Fruit fly (Drosophila melanogaster) whole organism, wandering third instar larva: ENCODE measurements around the gene CG9921.

ENCODE experiments used
- Abd-B ChIP-seq: fragments of >200 bp; optimal IDR thresholded peaks from 2 replicates; lab custom pipeline; 2017; ENCODE audit warnings: missing biosample characterization, missing genetic modification characterization
- CG32264 ChIP-seq: fragments of 200-800 bp; sonication (Bioruptor generic); optimal IDR thresholded peaks from 2 replicates; lab custom pipeline; 2016; ENCODE audit warnings: missing biosample characterization, missing genetic modification characterization
- CG9705 ChIP-seq: fragments of 200-800 bp; sonication (Bioruptor generic); optimal IDR thresholded peaks from 2 replicates; lab custom pipeline; 2018; ENCODE audit warnings: missing biosample characterization, mild to moderate bottlenecking, missing genetic modification characterization
- CrebA ChIP-seq: fragments of 200-800 bp; sonication (Bioruptor generic); optimal IDR thresholded peaks from 2 replicates; lab custom pipeline; 2016; ENCODE audit warnings: missing biosample characterization, mild to moderate bottlenecking, missing genetic modification characterization, borderline replicate concordance
- Dfd ChIP-seq: fragments of >200 bp; optimal IDR thresholded peaks from 2 replicates; lab custom pipeline; 2017; ENCODE audit warnings: missing biosample characterization, missing genetic modification characterization
- Dif ChIP-seq: fragments of 200-275, 200-300 bp; sonication (Bioruptor generic); optimal IDR thresholded peaks from 2 replicates; lab custom pipeline; 2018; ENCODE audit warnings: missing biosample characterization, missing genetic modification characterization; ENCODE audit not compliant: partially characterized antibody
- GATAd ChIP-seq: sonication (Bioruptor generic); optimal IDR thresholded peaks from 2 replicates; lab custom pipeline; 2016; ENCODE audit warnings: missing biosample characterization, missing genetic modification characterization
- HLH106 ChIP-seq: fragments of 200-800 bp; optimal IDR thresholded peaks from 3 replicates; lab custom pipeline; 2019; ENCODE audit warnings: missing biosample characterization, mild to moderate bottlenecking, missing genetic modification characterization, moderate library complexity
- Hnf4 ChIP-seq: fragments of 200-800 bp; sonication (Bioruptor generic); optimal IDR thresholded peaks from 2 replicates; lab custom pipeline; 2016; ENCODE audit warnings: missing biosample characterization, mild to moderate bottlenecking, missing genetic modification characterization
- Hr78 ChIP-seq: fragments of >200 bp; optimal IDR thresholded peaks from 2 replicates; lab custom pipeline; 2017; ENCODE audit warnings: missing biosample characterization, missing genetic modification characterization
- Hr83 ChIP-seq: fragments of 200-300 bp; sonication (Bioruptor generic); optimal IDR thresholded peaks from 2 replicates; lab custom pipeline; 2016; ENCODE audit warnings: missing biosample characterization, mild to moderate bottlenecking, missing genetic modification characterization, moderate library complexity; ENCODE audit not compliant: poor library complexity, severe bottlenecking
- Jra ChIP-seq: sonication (Bioruptor generic); optimal IDR thresholded peaks from 2 replicates; lab custom pipeline; 2016; ENCODE audit warnings: missing biosample characterization, missing genetic modification characterization
- Mio ChIP-seq: sonication (Bioruptor generic); optimal IDR thresholded peaks from 2 replicates; lab custom pipeline; 2016; ENCODE audit warnings: missing biosample characterization, missing genetic modification characterization
- Myc ChIP-seq: fragments of >200 bp; optimal IDR thresholded peaks from 2 replicates; lab custom pipeline; 2017
- N ChIP-seq: fragments of >200 bp; optimal IDR thresholded peaks from 2 replicates; lab custom pipeline; 2018; ENCODE audit warnings: missing biosample characterization, missing external identifiers, missing genetic modification characterization
- OdsH ChIP-seq: fragments of 200-800 bp; sonication (Bioruptor generic); optimal IDR thresholded peaks from 2 replicates; lab custom pipeline; 2016; ENCODE audit warnings: missing biosample characterization, mild to moderate bottlenecking, missing genetic modification characterization
- Rel ChIP-seq, 2 experiments: fragments of 200-800 bp; sonication (Bioruptor generic) in 1 of 2; optimal IDR thresholded peaks; 2 replicates in 1 of 2; 3 replicates in 1 of 2; lab custom pipeline; 2016 to 2019; ENCODE audit warnings: mild to moderate bottlenecking in 2 of 2, missing biosample characterization in 2 of 2, missing genetic modification characterization in 2 of 2, moderate library complexity in 1 of 2
- Sp1 ChIP-seq: fragments of 200-800 bp; sonication (Bioruptor generic); optimal IDR thresholded peaks from 3 replicates; lab custom pipeline; 2019; ENCODE audit warnings: missing biosample characterization, mild to moderate bottlenecking, missing genetic modification characterization, moderate library complexity
- Vsx2 ChIP-seq: fragments of 200-300, 225-300 bp; sonication (Bioruptor generic); optimal IDR thresholded peaks from 2 replicates; lab custom pipeline; 2018; ENCODE audit warnings: missing biosample characterization, missing genetic modification characterization; ENCODE audit not compliant: partially characterized antibody
- br ChIP-seq: fragments of 200-800 bp; sonication (Bioruptor generic); optimal IDR thresholded peaks from 2 replicates; lab custom pipeline; 2016; ENCODE audit warnings: missing biosample characterization, missing genetic modification characterization
- brk ChIP-seq: fragments of 200-800 bp; sonication (Bioruptor generic); optimal IDR thresholded peaks from 2 replicates; lab custom pipeline; 2016; ENCODE audit warnings: missing biosample characterization, mild to moderate bottlenecking, missing genetic modification characterization
- dl ChIP-seq, 2 experiments: fragments of 175-275, 200-275 bp in 1 of 2; fragments of 200-275 bp in 1 of 2; sonication (Bioruptor generic); optimal IDR thresholded peaks; lab custom pipeline; 2018; ENCODE audit warnings: mild to moderate bottlenecking in 2 of 2, missing biosample characterization in 2 of 2, missing genetic modification characterization in 2 of 2, moderate library complexity in 2 of 2; ENCODE audit not compliant: partially characterized antibody in 2 of 2, insufficient read depth in 1 of 2
- dmrt93B ChIP-seq: fragments of 200-800 bp; sonication (Bioruptor generic); optimal IDR thresholded peaks from 2 replicates; lab custom pipeline; 2018; ENCODE audit warnings: missing biosample characterization, mild to moderate bottlenecking, missing genetic modification characterization
- dsf ChIP-seq: sonication (Bioruptor generic); optimal IDR thresholded peaks from 2 replicates; lab custom pipeline; 2016; ENCODE audit warnings: missing biosample characterization, missing genetic modification characterization, borderline replicate concordance
- ey ChIP-seq: fragments of 200-800 bp; sonication (Bioruptor generic); optimal IDR thresholded peaks from 2 replicates; lab custom pipeline; 2016; ENCODE audit warnings: missing biosample characterization, missing genetic modification characterization
- foxo ChIP-seq, 2 experiments: fragments of 200-800 bp; sonication (Bioruptor generic); optimal IDR thresholded peaks; 2 replicates in 1 of 2; 3 replicates in 1 of 2; lab custom pipeline; 2016 to 2017; ENCODE audit warnings: missing biosample characterization in 2 of 2, missing genetic modification characterization in 2 of 2
- fru ChIP-seq: fragments of 200-800 bp; sonication (Bioruptor generic); optimal IDR thresholded peaks from 3 replicates; lab custom pipeline; 2016; ENCODE audit warnings: missing biosample characterization, mild to moderate bottlenecking, missing genetic modification characterization
- h ChIP-seq: fragments of 200-800 bp; sonication (Bioruptor generic); optimal IDR thresholded peaks from 3 replicates; lab custom pipeline; 2016; ENCODE audit warnings: missing biosample characterization, mild to moderate bottlenecking, missing genetic modification characterization
- jim ChIP-seq: fragments of 175-275, 200-325 bp; sonication (Bioruptor generic); optimal IDR thresholded peaks from 2 replicates; lab custom pipeline; 2016; ENCODE audit warnings: missing biosample characterization, mild to moderate bottlenecking, missing genetic modification characterization
- lola ChIP-seq: fragments of >200 bp; optimal IDR thresholded peaks from 2 replicates; lab custom pipeline; 2017; ENCODE audit warnings: missing biosample characterization, missing genetic modification characterization
- pan ChIP-seq: fragments of >200 bp; optimal IDR thresholded peaks from 2 replicates; lab custom pipeline; 2017
- psq ChIP-seq: fragments of 200-800 bp; sonication (Bioruptor generic); optimal IDR thresholded peaks from 3 replicates; lab custom pipeline; 2017; ENCODE audit warnings: missing biosample characterization, mild to moderate bottlenecking, missing genetic modification characterization, moderate library complexity
- rgr ChIP-seq: fragments of 200-800 bp; sonication (Bioruptor generic); optimal IDR thresholded peaks from 3 replicates; lab custom pipeline; 2016; ENCODE audit warnings: missing biosample characterization, mild to moderate bottlenecking, missing genetic modification characterization
- sage ChIP-seq: fragments of 200-800 bp; sonication (Bioruptor generic); optimal IDR thresholded peaks from 2 replicates; lab custom pipeline; 2016; ENCODE audit warnings: missing biosample characterization, mild to moderate bottlenecking, missing genetic modification characterization
- sv ChIP-seq: fragments of 200-800 bp; sonication (Bioruptor generic); optimal IDR thresholded peaks from 3 replicates; lab custom pipeline; 2016; ENCODE audit warnings: missing biosample characterization, missing genetic modification characterization
- tai ChIP-seq: sonication (Bioruptor generic); optimal IDR thresholded peaks from 2 replicates; lab custom pipeline; 2016; ENCODE audit warnings: missing biosample characterization, missing genetic modification characterization
- usp ChIP-seq: fragments of >200 bp; optimal IDR thresholded peaks from 2 replicates; lab custom pipeline; 2017; ENCODE audit warnings: missing biosample characterization, missing genetic modification characterization
- woc ChIP-seq: sonication (Bioruptor generic); optimal IDR thresholded peaks from 2 replicates; lab custom pipeline; 2016; ENCODE audit warnings: missing biosample characterization, mild to moderate bottlenecking, missing genetic modification characterization

The CG9921 gene

dm6 chrX:16318858-16319557 lies 14.4 kb downstream of the CG9921 start:
- no peak for TF ChIP-seq dsf (GFP tag; lab: Kevin White, UChicago)
- TF ChIP-seq brk (GFP tag; lab: Kevin White, UChicago) = peak; percentile 28
- TF ChIP-seq jim (GFP tag; lab: Kevin White, UChicago) = no peak
- no peak for TF ChIP-seq CG9705 (GFP tag; lab: Kevin White, UChicago)
- TF ChIP-seq psq (GFP tag; lab: Kevin White, UChicago) = peak; percentile 22
- peak; percentile 76 for TF ChIP-seq ey (GFP tag; lab: Kevin White, UChicago)
- peak; percentile 26 for TF ChIP-seq sage
- peak; percentile 20 for TF ChIP-seq HLH106
- TF ChIP-seq Abd-B (GFP tag; lab: Kevin White, UChicago) = no peak
- no peak for TF ChIP-seq Dfd (GFP tag; lab: Kevin White, UChicago)
- TF ChIP-seq Dif = peak; percentile 50
- no peak for TF ChIP-seq tai (GFP tag; lab: Kevin White, UChicago)
- no peak for TF ChIP-seq br (GFP tag; lab: Kevin White, UChicago)
- TF ChIP-seq Rel (GFP tag; optimal IDR thresholded peaks at IDR 0.05; lab: Kevin White, UChicago) = no peak
- TF ChIP-seq Rel (tag; optimal IDR thresholded peaks at IDR 0.05; lab: Kevin White, UChicago) = peak; percentile 64
- no peak for TF ChIP-seq GATAd
- peak; percentile 33 for TF ChIP-seq OdsH (GFP tag; lab: Kevin White, UChicago)
- TF ChIP-seq fru = peak; percentile 71
- TF ChIP-seq rgr = peak; percentile 6
- TF ChIP-seq Hnf4 (GFP tag; lab: Kevin White, UChicago) = no peak
- peak; percentile 38 for TF ChIP-seq woc (GFP tag; lab: Kevin White, UChicago)
- TF ChIP-seq Jra (GFP tag; lab: Kevin White, UChicago) = peak; percentile 53
- TF ChIP-seq Vsx2 = no peak
- peak; percentile 21 to 35 for TF ChIP-seq dl (GFP tag; optimal IDR thresholded peaks at IDR 0.05; lab: Kevin White, UChicago; ENCODE audit: insufficient read depth in 1 of 2, partially characterized antibody in 2 of 2)
- TF ChIP-seq foxo (GFP tag; optimal IDR thresholded peaks at IDR 0.05; lab: Kevin White, UChicago) = peak in 1 of 2 experiments; percentile 53
- no peak for TF ChIP-seq usp (GFP tag; lab: Kevin White, UChicago)
- TF ChIP-seq dmrt93B (GFP tag; lab: Kevin White, UChicago) = no peak
- TF ChIP-seq sv = no peak
- TF ChIP-seq Hr78 = no peak
- TF ChIP-seq lola (GFP tag; lab: Kevin White, UChicago) = no peak
- peak; percentile 65 for TF ChIP-seq N
- no peak for TF ChIP-seq CG32264
- TF ChIP-seq Sp1 = peak; percentile 27
- no peak for TF ChIP-seq CrebA
- no peak for TF ChIP-seq pan (lab: Kevin White, UChicago)
- TF ChIP-seq Myc = no peak
- peak; percentile 38 for TF ChIP-seq h (GFP tag; lab: Kevin White, UChicago)
- TF ChIP-seq Hr83 = peak; percentile 81
- TF ChIP-seq Mio (GFP tag; lab: Kevin White, UChicago) = no peak

dm6 chrX:16313078-16313875 lies 20.1 kb downstream of the CG9921 start, which contains the start of the genes CG9915 and SWIP:
Gene CG9915 (minus strand): TSS chrX:16313138.
Gene SWIP (plus strand): TSS chrX:16313709.
- TF ChIP-seq Vsx2 (peak; percentile 99), lola (GFP tag; lab: Kevin White, UChicago) (no peak), Sp1 (peak; percentile 17), jim (GFP tag; lab: Kevin White, UChicago) (no peak), pan (lab: Kevin White, UChicago) (no peak), Mio (GFP tag; lab: Kevin White, UChicago) (no peak), Dif (peak; percentile 97), dl (GFP tag; optimal IDR thresholded peaks at IDR 0.05; lab: Kevin White, UChicago; ENCODE audit: insufficient read depth in 1 of 2, partially characterized antibody in 2 of 2) (peak; percentile 69 to 90), fru (no peak), woc (GFP tag; lab: Kevin White, UChicago) (peak; percentile 29), Hr83 (no peak), foxo (GFP tag; optimal IDR thresholded peaks at IDR 0.05; lab: Kevin White, UChicago) (peak in 1 of 2 experiments; percentile 25), N (no peak)
